Fruit fly (Drosophila melanogaster) whole organism: ENCODE measurements around the gene CG42554.

ENCODE experiments used
- CG8478 ChIP-seq: fragments of >200 bp; optimal IDR thresholded peaks from 2 replicates; lab custom pipeline; 2018; ENCODE audit warnings: inconsistent platforms
- EcR ChIP-seq, 2 experiments: fragments of >200 bp; optimal IDR thresholded peaks; 2 replicates each; lab custom pipeline; 2017; ENCODE audit warnings: missing biosample characterization in 2 of 2, missing genetic modification characterization in 2 of 2, missing genetic modification reagents in 2 of 2
- pan ChIP-seq: fragments of >200 bp; optimal IDR thresholded peaks from 2 replicates; lab custom pipeline; 2017
- usp ChIP-seq: fragments of >200 bp; optimal IDR thresholded peaks from 2 replicates; lab custom pipeline; 2017; ENCODE audit warnings: missing biosample characterization, missing genetic modification characterization, mixed read lengths

DNA sequence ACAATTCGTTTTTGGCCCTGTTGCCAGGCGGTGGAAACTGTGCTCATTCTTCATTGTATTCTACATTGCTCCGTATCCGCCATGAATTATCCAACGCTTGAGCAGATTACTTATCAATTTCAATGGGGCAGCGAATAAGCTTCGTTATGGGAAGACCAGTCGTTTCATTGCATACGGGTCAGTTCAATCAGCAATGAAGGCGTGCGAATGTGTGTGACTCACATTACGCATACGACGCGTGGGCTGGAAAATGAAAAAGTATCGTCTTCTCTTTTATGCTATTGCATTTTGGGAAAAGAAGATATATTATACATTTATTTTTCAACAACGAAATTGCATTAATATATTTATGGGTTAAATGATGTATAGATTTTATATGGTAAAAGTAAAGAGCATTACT, 49.5 kb downstream of the CG42554 start:
- no peak for TF ChIP-seq EcR (GFP tag; optimal IDR thresholded peaks at IDR 0.05; lab: Kevin White, UChicago)
- TF ChIP-seq CG8478 (lab: Kevin White, UChicago): no peak
- no peak for TF ChIP-seq usp (GFP tag; lab: Kevin White, UChicago)
- no peak for TF ChIP-seq pan (lab: Kevin White, UChicago)
